Fruit fly (Drosophila melanogaster): Measurements from ENCODE around the gene CG13933.

The CG13933 gene

DNA sequence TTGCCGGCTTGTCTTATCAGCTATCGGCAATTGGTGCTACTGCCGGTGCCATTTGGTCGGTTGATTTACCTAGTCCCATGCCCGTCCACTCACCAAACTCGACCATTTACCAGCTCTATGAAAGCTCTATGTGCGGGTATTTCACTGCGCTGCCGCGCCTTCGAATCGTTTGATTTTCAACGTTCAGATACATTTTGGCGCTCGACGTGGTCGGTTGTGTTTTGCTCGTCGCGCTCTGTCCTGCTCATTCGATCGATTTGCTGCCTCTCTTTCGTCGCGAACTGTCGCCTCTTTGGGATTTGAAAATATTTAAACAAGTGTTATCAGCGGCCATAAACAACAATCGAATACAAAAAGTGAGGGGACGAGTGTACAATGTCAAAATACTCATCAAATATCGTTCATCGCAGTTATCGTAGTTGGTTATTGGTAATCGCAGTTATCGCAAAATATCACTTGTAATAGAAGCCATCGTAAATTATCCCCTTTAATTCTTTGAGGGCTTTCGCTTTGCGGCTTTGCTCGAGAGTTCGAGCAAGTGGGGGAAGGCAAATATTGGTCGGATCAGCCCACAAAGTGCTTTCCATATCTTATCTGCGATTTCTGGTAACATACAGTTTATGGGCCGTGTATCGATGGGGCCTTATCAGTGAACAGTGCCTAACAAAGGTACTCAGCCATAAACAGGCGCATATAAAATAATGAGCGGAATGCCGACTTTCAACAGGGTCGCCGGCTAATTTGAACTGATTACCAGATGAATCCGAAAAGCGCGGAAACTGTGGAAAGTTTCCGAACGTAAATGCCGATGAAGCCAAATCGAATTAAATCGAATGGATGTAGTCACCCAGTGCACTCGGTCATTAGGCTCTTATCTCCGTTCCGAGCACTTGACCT, 33.0 kb downstream of the CG13933 start (continued):
- TF ChIP-seq Oli (tag; optimal IDR thresholded peaks at IDR 0.05) (no peak), CG12155 (GFP tag; optimal IDR thresholded peaks at IDR 0.05) (no peak), CG31224 (GFP tag; IDR thresholded peaks at IDR 0.05) (no peak), tx (GFP tag; optimal IDR thresholded peaks at IDR 0.05) (no peak), CG17186 (GFP tag; optimal IDR thresholded peaks at IDR 0.05) (no peak), ac (GFP tag; optimal IDR thresholded peaks at IDR 0.05) (no peak), cwo (GFP tag; optimal IDR thresholded peaks at IDR 0.05) (peak; percentile 19), Ada2b (GFP tag; IDR thresholded peaks at IDR 0.05) (no peak), H15 (GFP tag; IDR thresholded peaks at IDR 0.05) (no peak), org-1 (GFP tag; optimal IDR thresholded peaks at IDR 0.05) (no peak), HHEX (GFP tag; optimal IDR thresholded peaks at IDR 0.05) (no peak), Gsc (GFP tag; IDR thresholded peaks at IDR 0.05) (no peak), CG17829 (tag; optimal IDR thresholded peaks at IDR 0.05) (no peak), Mrtf (GFP tag; IDR thresholded peaks at IDR 0.05) (no peak), Bteb2 (GFP tag; optimal IDR thresholded peaks at IDR 0.05) (no peak), nau (GFP tag; optimal IDR thresholded peaks at IDR 0.05) (no peak), ERR (GFP tag; optimal IDR thresholded peaks at IDR 0.05) (no peak), CG18476 (GFP tag; optimal IDR thresholded peaks at IDR 0.05) (no peak), CrebB (tag; optimal IDR thresholded peaks at IDR 0.05) (peak; percentile 1), CG33557 (GFP tag; optimal IDR thresholded peaks at IDR 0.05) (no peak), CG1024 (GFP tag; IDR thresholded peaks at IDR 0.05) (no peak), Blimp-1 (GFP tag; optimal IDR thresholded peaks at IDR 0.05) (no peak), CG11504 (tag; optimal IDR thresholded peaks at IDR 0.05) (no peak), CG17612 (GFP tag; IDR thresholded peaks at IDR 0.05) (no peak), crc (GFP tag; optimal IDR thresholded peaks at IDR 0.05) (no peak), CG11247 (GFP tag; IDR thresholded peaks at IDR 0.05) (no peak), esg (GFP tag; conservative IDR thresholded peaks at IDR 0.05) (no peak), CG34224 (GFP tag; IDR thresholded peaks at IDR 0.05; ENCODE audit: partially characterized antibody) (peak; percentile 33; the same call in 1 of the 3 replicates), NfI (GFP tag; optimal IDR thresholded peaks at IDR 0.05) (peak; percentile 2), CkIIα-i1 (GFP tag; IDR thresholded peaks at IDR 0.05) (no peak), scrt (GFP tag; optimal IDR thresholded peaks at IDR 0.05) (no peak), h (optimal IDR thresholded peaks at IDR 0.05) (no peak), Hmx (GFP tag; optimal IDR thresholded peaks at IDR 0.05) (no peak), CG10366 (GFP tag; IDR thresholded peaks at IDR 0.05) (0 out of 2 replicates have a peak, but pooled peaks have one; percentile 10), Hr39 (optimal IDR thresholded peaks at IDR 0.05) (no peak), Drgx (GFP tag; IDR thresholded peaks at IDR 0.05) (no peak), CG3847 (GFP tag; IDR thresholded peaks at IDR 0.05) (no peak), CG7271 (tag; optimal IDR thresholded peaks at IDR 0.05) (no peak), Stat92E (GFP tag; optimal IDR thresholded peaks at IDR 0.05) (no peak), ci (GFP tag; IDR thresholded peaks at IDR 0.05) (no peak), salm (tag; optimal IDR thresholded peaks at IDR 0.05) (peak; percentile 56), CG7987 (GFP tag; optimal IDR thresholded peaks at IDR 0.05) (no peak), hkb (optimal IDR thresholded peaks at IDR 0.05) (no peak), hkb (GFP tag; IDR thresholded peaks at IDR 0.05) (no peak; the same call in 1 of the 2 replicates), onecut (GFP tag; IDR thresholded peaks at IDR 0.05) (no peak), mirr (GFP tag; optimal IDR thresholded peaks at IDR 0.05) (peak; percentile 97), kah (GFP tag; optimal IDR thresholded peaks at IDR 0.05) (no peak), ara (GFP tag; IDR thresholded peaks at IDR 0.05) (no peak), CG1529 (GFP tag; optimal IDR thresholded peaks at IDR 0.05) (no peak), CTCF (GFP tag; optimal IDR thresholded peaks at IDR 0.05) (no peak), CG9797 (GFP tag; optimal IDR thresholded peaks at IDR 0.05) (no peak)
